Fruit fly (Drosophila melanogaster) whole organism: ENCODE results near the gene Cht7.

Experiments
- CG8478 ChIP-seq: fragments of >200 bp; optimal IDR thresholded peaks from 2 replicates; lab custom pipeline; 2018; ENCODE audit warnings: inconsistent platforms
- Dll ChIP-seq: fragments of >200 bp; optimal IDR thresholded peaks from 2 replicates; lab custom pipeline; 2017
- EcR ChIP-seq, 2 experiments: fragments of >200 bp; optimal IDR thresholded peaks; 2 replicates each; lab custom pipeline; 2017; ENCODE audit warnings: missing biosample characterization in 2 of 2, missing genetic modification characterization in 2 of 2, missing genetic modification reagents in 2 of 2
- pan ChIP-seq: fragments of >200 bp; optimal IDR thresholded peaks from 2 replicates; lab custom pipeline; 2017
- psq ChIP-seq: fragments of >200 bp; optimal IDR thresholded peaks from 2 replicates; lab custom pipeline; 2017
- usp ChIP-seq: fragments of >200 bp; optimal IDR thresholded peaks from 2 replicates; lab custom pipeline; 2017; ENCODE audit warnings: missing biosample characterization, missing genetic modification characterization, mixed read lengths

The Cht7 gene

DNA sequence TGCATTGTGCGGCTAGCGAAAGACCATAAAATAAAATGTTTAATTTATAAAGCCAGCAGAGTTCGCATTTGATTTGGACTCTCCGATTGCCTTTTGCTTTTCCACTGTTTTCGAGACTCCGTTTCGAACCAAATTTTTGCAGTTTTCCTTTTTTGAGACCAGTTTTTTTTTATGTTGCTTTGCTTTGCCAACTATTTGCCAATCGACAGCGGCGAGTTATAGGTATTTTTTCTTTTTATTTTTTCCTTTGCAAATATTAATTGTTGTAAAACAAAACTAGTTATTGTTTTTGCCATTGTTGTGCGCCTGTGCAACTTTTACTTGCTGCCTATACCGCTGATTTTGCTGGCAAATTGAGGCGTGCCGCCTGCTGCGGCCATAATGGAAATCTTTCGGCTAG, 1.2 kb downstream of the Cht7 start:
- TF ChIP-seq usp (GFP tag; lab: Kevin White, UChicago) (no peak), pan (lab: Kevin White, UChicago) (no peak), psq (lab: Kevin White, UChicago) (no peak), CG8478 (lab: Kevin White, UChicago) (no peak), EcR (GFP tag; optimal IDR thresholded peaks at IDR 0.05; lab: Kevin White, UChicago) (no peak), Dll (lab: Kevin White, UChicago) (no peak)

DNA sequence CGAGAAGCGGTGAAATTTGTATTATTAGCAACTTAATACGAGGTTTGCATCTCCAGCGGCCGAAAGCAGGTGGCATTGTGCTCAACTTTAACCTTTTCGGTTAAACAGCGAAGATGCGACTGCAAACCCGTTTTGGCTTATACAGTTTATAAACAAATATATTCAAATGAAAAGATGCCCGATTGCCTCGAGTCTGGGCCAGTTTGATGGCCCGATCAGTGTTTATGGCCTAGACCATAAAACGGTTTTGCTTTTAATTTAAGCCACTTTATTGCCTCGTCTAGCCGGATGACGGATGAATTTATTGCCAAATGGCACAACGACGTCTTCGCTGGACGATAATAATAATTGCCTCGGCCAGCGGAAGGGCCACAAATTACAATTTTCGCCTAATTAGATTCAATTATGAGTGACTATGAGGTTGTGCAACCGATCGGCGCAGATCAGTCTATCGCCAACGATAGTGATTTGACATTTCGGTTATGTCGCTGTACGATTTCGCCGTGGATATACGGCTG, 4.2 kb downstream of the Cht7 start:
- no peak for TF ChIP-seq usp (GFP tag; lab: Kevin White, UChicago)
- TF ChIP-seq CG8478 (lab: Kevin White, UChicago), result no peak
- TF ChIP-seq psq (lab: Kevin White, UChicago), result no peak
- no peak for TF ChIP-seq EcR (GFP tag; optimal IDR thresholded peaks at IDR 0.05; lab: Kevin White, UChicago)
- no peak for TF ChIP-seq pan (lab: Kevin White, UChicago)

DNA sequence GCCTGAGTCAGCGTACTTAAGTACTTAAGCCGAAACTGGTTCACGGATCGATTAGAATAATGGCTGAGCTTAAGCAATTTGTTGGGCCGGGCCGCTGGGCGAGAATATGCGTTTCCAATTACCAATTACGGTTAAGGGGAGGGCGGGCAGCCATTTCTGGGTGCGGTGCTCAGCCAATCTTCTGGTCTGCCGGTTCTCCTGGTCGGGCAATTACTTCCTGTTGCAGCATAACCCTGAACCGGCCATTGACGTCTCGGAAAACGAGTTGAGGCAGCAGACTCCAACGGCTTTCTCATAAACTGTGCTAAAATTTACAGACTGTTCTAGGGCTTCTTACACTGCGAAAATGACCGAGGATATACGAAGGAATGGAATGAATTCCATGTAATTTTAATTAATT, 5.6 kb downstream of the Cht7 start:
- TF ChIP-seq CG8478 (lab: Kevin White, UChicago), result no peak
- no peak for TF ChIP-seq psq (lab: Kevin White, UChicago)
- peak in 1 of 2 experiments; percentile 55 for TF ChIP-seq EcR (GFP tag; optimal IDR thresholded peaks at IDR 0.05; lab: Kevin White, UChicago)
- no peak for TF ChIP-seq pan (lab: Kevin White, UChicago)
- TF ChIP-seq Dll (lab: Kevin White, UChicago), result no peak
- no peak for TF ChIP-seq usp (GFP tag; lab: Kevin White, UChicago)

DNA sequence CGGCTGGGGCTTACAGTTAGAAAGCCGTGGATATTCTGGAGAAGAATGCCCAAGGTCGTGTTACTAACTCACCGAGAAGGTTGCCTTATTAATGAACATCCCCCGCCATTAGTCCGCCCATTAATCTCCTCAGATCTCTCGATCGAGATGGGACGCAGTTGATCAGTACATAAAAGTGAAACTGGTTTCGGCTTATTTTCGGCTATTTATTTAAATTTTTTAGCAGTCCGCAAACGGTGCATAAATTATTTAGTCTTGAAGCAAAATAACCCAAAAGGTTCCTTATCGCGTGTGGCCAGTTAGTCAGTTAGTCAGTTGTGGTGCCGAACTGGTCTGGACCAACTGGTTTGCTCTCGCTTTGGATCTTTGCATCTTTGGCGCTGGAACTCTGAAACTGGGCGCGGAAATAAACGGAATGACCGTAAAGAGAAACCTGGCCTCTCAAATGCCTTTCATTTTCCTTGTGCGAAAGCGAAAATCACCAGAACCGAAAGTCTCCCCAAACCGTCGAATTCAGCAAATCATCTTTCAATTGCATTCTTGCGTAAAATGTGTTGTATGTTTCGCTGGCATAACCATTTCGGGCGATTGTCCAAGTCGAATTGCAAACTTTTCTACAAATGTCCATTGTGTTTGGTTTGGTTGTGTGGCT, 7.9 kb downstream of the Cht7 start:
- TF ChIP-seq CG8478 (lab: Kevin White, UChicago) (no peak), usp (GFP tag; lab: Kevin White, UChicago) (no peak), Dll (lab: Kevin White, UChicago) (no peak), EcR (GFP tag; optimal IDR thresholded peaks at IDR 0.05; lab: Kevin White, UChicago) (no peak), psq (lab: Kevin White, UChicago) (no peak)

DNA sequence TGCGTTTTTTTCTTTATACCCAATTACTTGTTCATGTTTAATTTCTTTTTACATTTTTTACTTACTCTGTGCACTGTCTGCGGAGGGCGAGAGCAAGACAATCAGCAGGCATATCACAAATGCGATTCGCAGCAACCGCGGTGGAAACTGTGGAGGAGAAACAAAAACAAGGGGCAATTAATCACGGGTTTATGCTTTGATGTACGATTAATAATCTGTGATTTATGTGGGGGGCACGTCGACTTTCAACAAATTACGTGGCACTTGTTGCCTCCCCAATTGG, 9.2 kb downstream of the Cht7 start:
- TF ChIP-seq usp (GFP tag; lab: Kevin White, UChicago), result no peak
- no peak for TF ChIP-seq pan (lab: Kevin White, UChicago)
- TF ChIP-seq Dll (lab: Kevin White, UChicago), result no peak
- no peak for TF ChIP-seq CG8478 (lab: Kevin White, UChicago)
- TF ChIP-seq psq (lab: Kevin White, UChicago), result no peak
- no peak for TF ChIP-seq EcR (GFP tag; optimal IDR thresholded peaks at IDR 0.05; lab: Kevin White, UChicago)

DNA sequence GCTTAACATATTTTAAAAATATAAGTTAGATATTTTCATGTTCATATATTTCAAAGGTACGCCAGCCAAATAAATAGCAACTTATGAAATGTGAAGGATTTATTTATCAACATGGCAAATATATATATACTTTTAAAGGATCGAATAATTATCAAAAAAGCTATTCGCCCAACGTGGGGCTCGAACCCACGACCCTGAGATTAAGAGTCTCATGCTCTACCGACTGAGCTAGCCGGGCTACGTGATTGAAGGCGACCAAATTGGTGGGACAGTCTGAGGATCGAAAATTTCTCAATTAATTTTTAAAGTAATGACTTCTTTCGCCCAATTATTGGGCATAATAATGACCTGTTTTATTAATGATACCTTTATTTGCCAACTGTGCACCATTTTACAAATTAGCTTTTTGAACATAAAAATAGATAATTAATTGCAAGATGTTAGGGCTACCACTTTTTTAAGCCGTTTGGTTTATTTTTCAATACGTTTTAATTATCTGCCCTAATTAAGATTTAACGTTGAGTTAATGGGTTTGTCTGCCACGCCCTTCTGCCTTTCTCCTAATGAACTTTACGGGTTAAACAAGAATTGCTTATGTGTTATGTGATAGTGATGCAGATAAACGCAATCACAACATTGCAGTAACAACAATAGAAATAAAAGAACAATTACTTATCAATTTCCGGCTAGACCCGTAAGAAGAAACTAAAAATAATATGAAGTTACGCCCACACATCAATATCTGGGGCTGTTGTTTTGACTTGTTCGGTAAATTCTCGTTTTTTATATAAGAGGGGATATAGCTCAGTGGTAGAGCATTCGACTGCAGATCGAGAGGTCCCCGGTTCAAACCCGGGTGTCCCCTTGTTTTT, 9.8 kb downstream of the Cht7 start:
- no peak for TF ChIP-seq pan (lab: Kevin White, UChicago)
- TF ChIP-seq usp (GFP tag; lab: Kevin White, UChicago), result no peak
- TF ChIP-seq CG8478 (lab: Kevin White, UChicago), result no peak
- no peak for TF ChIP-seq psq (lab: Kevin White, UChicago)
- no peak for TF ChIP-seq EcR (GFP tag; optimal IDR thresholded peaks at IDR 0.05; lab: Kevin White, UChicago)
- TF ChIP-seq Dll (lab: Kevin White, UChicago), result no peak

DNA sequence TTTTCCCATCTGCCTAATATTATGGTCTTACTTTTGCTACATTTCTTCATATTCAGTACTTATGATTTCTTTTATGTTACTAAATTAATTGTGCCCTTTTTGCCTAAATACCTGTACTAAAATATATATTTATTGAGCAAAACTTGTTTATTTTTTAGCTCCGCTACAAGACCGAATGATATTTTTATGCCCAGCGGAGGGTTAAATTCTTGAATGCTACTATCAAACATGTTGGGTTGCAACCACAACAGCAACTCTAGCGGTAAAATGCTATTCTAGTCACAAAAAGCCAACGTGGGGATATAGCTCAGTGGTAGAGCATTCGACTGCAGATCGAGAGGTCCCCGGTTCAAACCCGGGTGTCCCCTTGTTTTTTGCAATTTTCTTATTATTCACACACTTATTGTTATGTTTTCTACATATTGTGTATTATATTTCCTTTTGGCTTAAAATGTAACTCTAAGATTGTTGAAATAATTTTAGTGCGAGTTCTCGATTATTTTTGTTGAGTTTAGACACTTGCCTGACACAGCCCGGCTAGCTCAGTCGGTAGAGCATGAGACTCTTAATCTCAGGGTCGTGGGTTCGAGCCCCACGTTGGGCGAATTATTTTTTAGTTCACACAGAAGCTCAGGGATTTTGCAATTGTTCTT, 10.6 kb downstream of the Cht7 start:
- no peak for TF ChIP-seq usp (GFP tag; lab: Kevin White, UChicago)
- TF ChIP-seq CG8478 (lab: Kevin White, UChicago), result no peak
- TF ChIP-seq pan (lab: Kevin White, UChicago), result no peak
- TF ChIP-seq Dll (lab: Kevin White, UChicago), result no peak
- TF ChIP-seq EcR (GFP tag; optimal IDR thresholded peaks at IDR 0.05; lab: Kevin White, UChicago), result no peak
- TF ChIP-seq psq (lab: Kevin White, UChicago), result no peak

DNA sequence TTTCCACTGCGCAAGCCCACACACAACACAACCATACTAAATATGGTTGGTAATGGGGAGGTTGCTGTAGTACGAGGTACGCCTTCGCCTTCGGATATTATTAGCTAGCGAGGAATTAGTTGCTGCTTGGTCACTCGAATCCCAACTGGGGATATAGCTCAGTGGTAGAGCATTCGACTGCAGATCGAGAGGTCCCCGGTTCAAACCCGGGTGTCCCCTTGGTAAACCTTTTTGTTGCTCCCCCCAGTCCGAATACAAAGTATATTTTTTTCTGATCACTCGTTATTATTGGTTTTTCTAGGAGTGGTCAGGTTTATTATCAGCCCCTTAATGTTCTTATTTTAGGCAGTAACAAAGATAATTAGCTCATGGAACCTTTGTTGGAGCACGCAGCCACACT, 11.2 kb downstream of the Cht7 start:
- TF ChIP-seq psq (lab: Kevin White, UChicago) (no peak), CG8478 (lab: Kevin White, UChicago) (no peak), EcR (GFP tag; optimal IDR thresholded peaks at IDR 0.05; lab: Kevin White, UChicago) (no peak), usp (GFP tag; lab: Kevin White, UChicago) (no peak), Dll (lab: Kevin White, UChicago) (no peak), pan (lab: Kevin White, UChicago) (no peak)

DNA sequence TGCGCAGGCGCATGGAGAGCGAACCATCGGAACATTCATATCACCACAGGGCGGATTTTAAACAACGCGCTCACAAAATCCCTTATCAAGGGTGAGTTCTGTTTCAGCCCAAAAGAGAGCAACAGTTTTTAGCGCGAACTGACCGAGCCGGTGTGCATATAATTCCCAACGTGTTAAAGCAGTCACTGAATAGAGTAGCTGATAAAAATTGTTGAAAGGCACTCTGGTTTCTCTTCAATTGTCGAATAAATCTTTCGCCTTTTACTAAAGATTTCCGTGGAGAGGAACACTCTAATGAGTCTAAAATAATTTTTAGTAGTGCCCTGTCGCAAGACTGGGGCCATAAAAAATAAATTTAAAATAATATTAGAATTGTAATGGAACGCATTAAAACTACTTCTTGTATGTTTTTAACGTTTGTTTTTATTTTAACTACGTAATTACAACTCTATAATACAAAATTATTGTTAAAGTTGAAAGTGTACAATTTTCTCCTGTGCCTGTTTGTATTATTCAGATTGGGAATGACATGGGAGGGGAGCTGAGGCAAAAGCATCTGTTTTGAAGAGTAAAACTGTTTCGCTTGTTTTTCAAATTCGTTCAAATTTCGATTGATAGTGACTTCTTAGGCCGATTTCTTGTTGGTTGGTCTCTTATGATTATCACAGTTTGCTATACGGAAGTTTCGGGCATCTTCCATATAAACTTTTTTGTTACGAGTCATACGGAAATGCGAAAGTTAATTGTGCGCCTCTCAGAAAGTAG, 16.0 kb downstream of the Cht7 start:
- TF ChIP-seq psq (lab: Kevin White, UChicago) (no peak), Dll (lab: Kevin White, UChicago) (no peak), CG8478 (lab: Kevin White, UChicago) (no peak), pan (lab: Kevin White, UChicago) (no peak), EcR (GFP tag; optimal IDR thresholded peaks at IDR 0.05; lab: Kevin White, UChicago) (no peak), usp (GFP tag; lab: Kevin White, UChicago) (no peak)

DNA sequence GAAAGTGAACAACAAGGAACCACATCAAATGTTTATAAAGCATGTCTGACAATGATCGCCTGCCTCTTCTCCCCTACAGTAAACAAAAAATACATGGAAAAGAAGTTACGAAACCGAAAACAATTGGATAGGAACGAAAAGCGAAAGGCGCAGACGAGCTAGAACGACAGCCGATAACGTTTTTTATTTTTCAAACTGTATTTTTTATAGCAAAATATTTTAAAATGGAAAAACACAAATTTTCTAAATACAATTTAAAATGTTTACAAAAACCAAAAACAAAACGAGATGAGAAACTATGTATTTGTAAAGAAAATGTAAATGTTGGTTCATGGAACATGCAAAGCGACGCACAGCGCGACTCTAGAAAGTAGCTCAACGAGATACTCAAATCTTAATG, 17.7 kb downstream of the Cht7 start:
- TF ChIP-seq usp (GFP tag; lab: Kevin White, UChicago) (no peak), CG8478 (lab: Kevin White, UChicago) (no peak), pan (lab: Kevin White, UChicago) (no peak), EcR (GFP tag; optimal IDR thresholded peaks at IDR 0.05; lab: Kevin White, UChicago) (no peak), Dll (lab: Kevin White, UChicago) (no peak), psq (lab: Kevin White, UChicago) (no peak)
